Fruit fly (Drosophila melanogaster): ENCODE measurements around the gene HIPP1.

The HIPP1 gene

dm6 chr3L:20777496-20777895 is 32.0 kb upstream of the HIPP1 start:
- TF ChIP-seq Jra (GFP tag; optimal IDR thresholded peaks at IDR 0.05) (no peak), HLH106 (tag; optimal IDR thresholded peaks at IDR 0.05) (no peak), CG9705 (GFP tag; optimal IDR thresholded peaks at IDR 0.05) (no peak), Dif (GFP tag; optimal IDR thresholded peaks at IDR 0.05; ENCODE audit: partially characterized antibody) (no peak), usp (GFP tag; optimal IDR thresholded peaks at IDR 0.05) (no peak), foxo (GFP tag; optimal IDR thresholded peaks at IDR 0.05) (no peak), Rel (GFP tag; optimal IDR thresholded peaks at IDR 0.05) (no peak), Rel (tag; optimal IDR thresholded peaks at IDR 0.05) (peak; percentile 78), CG32264 (GFP tag; optimal IDR thresholded peaks at IDR 0.05) (no peak)

- TF ChIP-seq rgr (GFP tag; optimal IDR thresholded peaks at IDR 0.05) (peak; percentile 94), sv (GFP tag; optimal IDR thresholded peaks at IDR 0.05) (peak; percentile 66), Sp1 (GFP tag; optimal IDR thresholded peaks at IDR 0.05) (peak; percentile 52), woc (GFP tag; optimal IDR thresholded peaks at IDR 0.05) (peak; percentile 80), ey (GFP tag; optimal IDR thresholded peaks at IDR 0.05) (peak; percentile 72), Hr83 (GFP tag; optimal IDR thresholded peaks at IDR 0.05; ENCODE audit: poor library complexity, severe bottlenecking) (peak; percentile 24), usp (GFP tag; optimal IDR thresholded peaks at IDR 0.05) (no peak), fru (GFP tag; optimal IDR thresholded peaks at IDR 0.05) (peak; percentile 69), OdsH (GFP tag; optimal IDR thresholded peaks at IDR 0.05) (peak; percentile 53), h (GFP tag; optimal IDR thresholded peaks at IDR 0.05) (peak; percentile 57), Hnf4 (GFP tag; optimal IDR thresholded peaks at IDR 0.05) (peak; percentile 56), dsf (GFP tag; optimal IDR thresholded peaks at IDR 0.05; ENCODE audit: borderline replicate concordance) (no peak), br (GFP tag; optimal IDR thresholded peaks at IDR 0.05) (peak; percentile 65), psq (GFP tag; optimal IDR thresholded peaks at IDR 0.05) (peak; percentile 38), CG32264 (GFP tag; optimal IDR thresholded peaks at IDR 0.05) (no peak), jim (GFP tag; optimal IDR thresholded peaks at IDR 0.05) (no peak), foxo (GFP tag; optimal IDR thresholded peaks at IDR 0.05) (peak in 1 of 2 experiments; percentile 80), HLH106 (tag; optimal IDR thresholded peaks at IDR 0.05) (peak; percentile 73), CG9705 (GFP tag; optimal IDR thresholded peaks at IDR 0.05) (peak; percentile 28)
These were observed 31.0 kb upstream of the HIPP1 start, which contains the start of the genes Pex16 and Pex14 for dm6 chr3L:20778224-20779063. TSS of gene Pex16 (minus strand) at chr3L:20778264. TSS of gene Pex14 (plus strand) at chr3L:20778799.

- TF ChIP-seq Rel (GFP tag; optimal IDR thresholded peaks at IDR 0.05) (no peak), Rel (tag; optimal IDR thresholded peaks at IDR 0.05) (peak; percentile 75), CrebA (GFP tag; optimal IDR thresholded peaks at IDR 0.05; ENCODE audit: borderline replicate concordance) (no peak)
These were observed 25.1 kb upstream of the HIPP1 start for dm6 chr3L:20784394-20784793.

dm6 chr3L:20784812-20785671 is 24.4 kb upstream of the HIPP1 start:
- no peak for TF ChIP-seq Rel (GFP tag; optimal IDR thresholded peaks at IDR 0.05)
- peak; percentile 16 for TF ChIP-seq Rel (tag; optimal IDR thresholded peaks at IDR 0.05)
- TF ChIP-seq N (GFP tag; optimal IDR thresholded peaks at IDR 0.05), result no peak
- peak; percentile 100 for TF ChIP-seq Myc (optimal IDR thresholded peaks at IDR 0.05)
- TF ChIP-seq woc (GFP tag; optimal IDR thresholded peaks at IDR 0.05), result peak; percentile 87
- no peak for TF ChIP-seq CrebA (GFP tag; optimal IDR thresholded peaks at IDR 0.05; ENCODE audit: borderline replicate concordance)
- peak; percentile 57 for TF ChIP-seq Jra (GFP tag; optimal IDR thresholded peaks at IDR 0.05)
- no peak for TF ChIP-seq usp (GFP tag; optimal IDR thresholded peaks at IDR 0.05)
- no peak for TF ChIP-seq br (GFP tag; optimal IDR thresholded peaks at IDR 0.05)
- peak; percentile 53 for TF ChIP-seq HLH106 (tag; optimal IDR thresholded peaks at IDR 0.05)
- TF ChIP-seq Hr78 (GFP tag; optimal IDR thresholded peaks at IDR 0.05), result no peak
- TF ChIP-seq ey (GFP tag; optimal IDR thresholded peaks at IDR 0.05), result peak; percentile 33
- TF ChIP-seq Hnf4 (GFP tag; optimal IDR thresholded peaks at IDR 0.05), result no peak
- TF ChIP-seq sv (GFP tag; optimal IDR thresholded peaks at IDR 0.05), result peak; percentile 39
- TF ChIP-seq Mio (GFP tag; optimal IDR thresholded peaks at IDR 0.05), result no peak
- TF ChIP-seq Sp1 (GFP tag; optimal IDR thresholded peaks at IDR 0.05), result peak; percentile 68
- no peak for TF ChIP-seq dsf (GFP tag; optimal IDR thresholded peaks at IDR 0.05; ENCODE audit: borderline replicate concordance)
- peak; percentile 93 for TF ChIP-seq Dif (GFP tag; optimal IDR thresholded peaks at IDR 0.05; ENCODE audit: partially characterized antibody)
- TF ChIP-seq fru (GFP tag; optimal IDR thresholded peaks at IDR 0.05), result peak; percentile 36
- peak in 1 of 2 experiments; percentile 38 for TF ChIP-seq foxo (GFP tag; optimal IDR thresholded peaks at IDR 0.05)
- no peak for TF ChIP-seq CG32264 (GFP tag; optimal IDR thresholded peaks at IDR 0.05)
- TF ChIP-seq Abd-B (GFP tag; optimal IDR thresholded peaks at IDR 0.05), result no peak
- peak; percentile 15 for TF ChIP-seq rgr (GFP tag; optimal IDR thresholded peaks at IDR 0.05)
- peak; percentile 56 for TF ChIP-seq sage (GFP tag; optimal IDR thresholded peaks at IDR 0.05)
- no peak for TF ChIP-seq dmrt93B (GFP tag; optimal IDR thresholded peaks at IDR 0.05)
- peak; percentile 24 for TF ChIP-seq Hr83 (GFP tag; optimal IDR thresholded peaks at IDR 0.05; ENCODE audit: poor library complexity, severe bottlenecking)
- peak; percentile 88 for TF ChIP-seq psq (GFP tag; optimal IDR thresholded peaks at IDR 0.05)
- TF ChIP-seq h (GFP tag; optimal IDR thresholded peaks at IDR 0.05), result peak; percentile 31
- peak; percentile 90 to 92 for TF ChIP-seq dl (GFP tag; optimal IDR thresholded peaks at IDR 0.05; ENCODE audit: insufficient read depth in 1 of 2, partially characterized antibody in 2 of 2)
- peak; percentile 25 for TF ChIP-seq OdsH (GFP tag; optimal IDR thresholded peaks at IDR 0.05)
